Fruit fly (Drosophila melanogaster): Measurements from ENCODE around the gene pan.

Gene pan

DNA sequence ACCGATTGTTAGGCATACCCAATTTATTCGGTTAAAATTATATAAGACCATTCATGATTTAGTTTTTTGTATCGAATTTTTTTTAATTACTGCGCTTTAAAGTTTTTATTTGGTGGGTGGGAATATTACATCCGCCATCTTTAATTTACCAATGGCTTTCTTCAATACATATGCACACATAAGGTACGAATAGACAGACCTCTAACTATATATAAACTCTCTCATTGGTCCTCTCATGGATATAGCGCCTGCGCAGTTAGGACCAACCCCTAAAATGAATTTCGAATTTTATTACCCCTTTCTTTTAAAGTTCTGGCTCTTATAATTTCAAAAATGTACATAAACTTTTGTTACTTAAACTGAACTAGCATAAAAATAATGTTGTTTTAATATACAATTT is 18.2 kb downstream of the pan start:
- no peak for TF ChIP-seq CG4496 (GFP tag; IDR thresholded peaks at IDR 0.05)
- no peak for TF ChIP-seq CG8301 (tag; optimal IDR thresholded peaks at IDR 0.05)
- TF ChIP-seq gl (tag; optimal IDR thresholded peaks at IDR 0.05), result no peak
- no peak for TF ChIP-seq CG34367 (tag; optimal IDR thresholded peaks at IDR 0.05)
- no peak for TF ChIP-seq CG14655 (GFP tag; optimal IDR thresholded peaks at IDR 0.05)
- no peak for TF ChIP-seq CG15710 (tag; optimal IDR thresholded peaks at IDR 0.05)
- TF ChIP-seq CG12605 (GFP tag; IDR thresholded peaks at IDR 0.05), result no peak
- no peak for TF ChIP-seq Pif1B (GFP tag; optimal IDR thresholded peaks at IDR 0.05)

dm6 chr4:89709-90108 is 20.6 kb downstream of the pan start:
- TF ChIP-seq D1 (tag; optimal IDR thresholded peaks at IDR 0.05) (peak; percentile 86), Pif1B (GFP tag; optimal IDR thresholded peaks at IDR 0.05) (no peak)

dm6 chr4:92000-92399 is 22.9 kb downstream of the pan start:
- TF ChIP-seq EcR (GFP tag; optimal IDR thresholded peaks at IDR 0.05) (no peak), CG15710 (tag; optimal IDR thresholded peaks at IDR 0.05) (no peak), Ets98B (GFP tag; IDR thresholded peaks at IDR 0.05) (no peak), fd96Ca (GFP tag; IDR thresholded peaks at IDR 0.05) (no peak), CG8301 (tag; optimal IDR thresholded peaks at IDR 0.05) (no peak), CG34367 (tag; optimal IDR thresholded peaks at IDR 0.05) (no peak)

- TF ChIP-seq CG13204 (GFP tag; optimal IDR thresholded peaks at IDR 0.05) (no peak), CG12605 (GFP tag; IDR thresholded peaks at IDR 0.05) (no peak), CG14655 (GFP tag; optimal IDR thresholded peaks at IDR 0.05) (no peak), rn (GFP tag; IDR thresholded peaks at IDR 0.05) (no peak), D1 (tag; optimal IDR thresholded peaks at IDR 0.05) (no peak), CG10348 (GFP tag; IDR thresholded peaks at IDR 0.05) (no peak), CG4496 (GFP tag; IDR thresholded peaks at IDR 0.05) (no peak), CG9948 (tag; optimal IDR thresholded peaks at IDR 0.05) (no peak), fd96Ca (GFP tag; IDR thresholded peaks at IDR 0.05) (no peak), Pif1B (GFP tag; optimal IDR thresholded peaks at IDR 0.05) (no peak), CG32121 (GFP tag; IDR thresholded peaks at IDR 0.05) (no peak), Pif1A (GFP tag; optimal IDR thresholded peaks at IDR 0.05) (no peak), EcR (GFP tag; optimal IDR thresholded peaks at IDR 0.05) (no peak), Ets98B (GFP tag; IDR thresholded peaks at IDR 0.05) (no peak), CG8159 (tag; optimal IDR thresholded peaks at IDR 0.05) (no peak), gl (tag; optimal IDR thresholded peaks at IDR 0.05) (no peak)
These were observed 33.0 kb downstream of the pan start for dm6 chr4:102155-102554.

DNA sequence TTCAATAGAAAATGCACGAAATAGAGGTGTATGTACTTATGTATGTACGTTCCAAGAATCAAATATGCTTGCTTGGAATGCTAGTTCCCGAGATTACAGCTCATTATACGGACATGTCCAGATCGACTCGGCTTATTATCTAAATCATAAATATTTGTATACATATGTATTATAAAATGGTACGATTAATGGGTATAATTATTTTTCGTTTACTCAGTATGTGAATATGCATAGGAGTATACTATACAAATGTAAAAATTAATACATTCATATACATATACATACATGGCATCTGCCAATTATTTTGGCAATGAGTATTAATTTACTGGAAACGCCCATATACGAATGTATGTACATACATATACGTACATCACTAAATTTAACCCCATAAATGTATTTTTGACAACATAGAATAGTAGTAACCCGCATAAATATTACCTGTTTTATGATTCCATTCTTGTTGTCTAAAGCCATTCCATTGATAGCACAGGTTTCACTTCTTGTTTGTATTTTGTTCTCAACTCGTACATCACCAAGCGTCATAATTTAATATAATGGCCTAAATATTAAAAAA is 59.8 kb downstream of the pan start:
- TF ChIP-seq CG32121 (GFP tag; IDR thresholded peaks at IDR 0.05) (no peak), CG4496 (GFP tag; IDR thresholded peaks at IDR 0.05) (no peak), CG9948 (tag; optimal IDR thresholded peaks at IDR 0.05) (no peak), Pif1B (GFP tag; optimal IDR thresholded peaks at IDR 0.05) (no peak), CG12605 (GFP tag; IDR thresholded peaks at IDR 0.05) (no peak), gl (tag; optimal IDR thresholded peaks at IDR 0.05) (no peak), D1 (tag; optimal IDR thresholded peaks at IDR 0.05) (no peak), fd96Ca (GFP tag; IDR thresholded peaks at IDR 0.05) (no peak), CG17806 (tag; optimal IDR thresholded peaks at IDR 0.05) (no peak), CG13204 (GFP tag; optimal IDR thresholded peaks at IDR 0.05) (no peak), CG34367 (tag; optimal IDR thresholded peaks at IDR 0.05) (no peak), CG10348 (GFP tag; IDR thresholded peaks at IDR 0.05) (no peak), EcR (GFP tag; optimal IDR thresholded peaks at IDR 0.05) (no peak)

DNA sequence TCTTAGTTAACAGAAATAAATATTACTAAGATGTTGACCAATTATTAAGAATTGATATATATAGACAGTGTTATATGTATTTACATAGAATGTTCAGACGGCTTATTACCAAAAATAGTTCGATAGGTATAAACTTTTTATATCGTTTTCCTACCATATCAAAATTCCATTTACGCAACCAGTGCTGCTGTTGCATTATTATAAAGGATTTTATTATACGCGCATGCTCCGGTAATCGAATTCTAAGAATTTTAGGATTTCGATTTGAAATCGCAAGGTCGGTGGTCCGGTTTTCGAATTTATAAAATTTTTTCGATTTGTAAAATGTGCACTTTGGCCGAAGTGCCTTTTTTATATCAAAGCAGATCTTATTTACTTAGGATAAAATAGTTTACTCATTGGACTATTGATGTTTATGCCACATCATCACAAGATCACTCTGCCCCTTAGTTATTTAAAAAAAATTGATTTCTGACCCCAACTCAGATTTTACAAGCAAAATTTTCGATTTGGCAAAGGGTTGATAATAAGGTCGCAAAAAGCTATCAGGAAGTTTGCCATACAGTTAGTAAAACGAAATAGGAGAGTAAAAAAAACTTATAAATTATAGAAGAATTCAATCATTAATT is 60.6 kb downstream of the pan start, which contains the start of gene Ank:
Ank (minus strand) TSS at position 206 of the 629 bp plus-strand sequence.
- TF ChIP-seq Pif1B (GFP tag; optimal IDR thresholded peaks at IDR 0.05), result no peak
- TF ChIP-seq CG34367 (tag; optimal IDR thresholded peaks at IDR 0.05), result no peak

- TF ChIP-seq CG8301 (tag; optimal IDR thresholded peaks at IDR 0.05), result no peak
- no peak for TF ChIP-seq CG12605 (GFP tag; IDR thresholded peaks at IDR 0.05)
- no peak for TF ChIP-seq CG8159 (tag; optimal IDR thresholded peaks at IDR 0.05)
- no peak for TF ChIP-seq CG17806 (tag; optimal IDR thresholded peaks at IDR 0.05)
- TF ChIP-seq Ets98B (GFP tag; IDR thresholded peaks at IDR 0.05), result no peak
- TF ChIP-seq CG15710 (tag; optimal IDR thresholded peaks at IDR 0.05), result no peak
- TF ChIP-seq CG13204 (GFP tag; optimal IDR thresholded peaks at IDR 0.05), result no peak
- TF ChIP-seq CG9948 (tag; optimal IDR thresholded peaks at IDR 0.05), result no peak
- no peak for TF ChIP-seq CG32121 (GFP tag; IDR thresholded peaks at IDR 0.05)
- TF ChIP-seq CG10348 (GFP tag; IDR thresholded peaks at IDR 0.05), result no peak
- no peak for TF ChIP-seq Pif1B (GFP tag; optimal IDR thresholded peaks at IDR 0.05)
These were observed 61.4 kb downstream of the pan start for dm6 chr4:130558-130957.

dm6 chr4:130990-131389 is 61.9 kb downstream of the pan start:
- no peak for TF ChIP-seq gl (tag; optimal IDR thresholded peaks at IDR 0.05)
- no peak for TF ChIP-seq Ets98B (GFP tag; IDR thresholded peaks at IDR 0.05)
- no peak for TF ChIP-seq CG13204 (GFP tag; optimal IDR thresholded peaks at IDR 0.05)
- no peak for TF ChIP-seq Pif1A (GFP tag; optimal IDR thresholded peaks at IDR 0.05)
- TF ChIP-seq fd96Ca (GFP tag; IDR thresholded peaks at IDR 0.05), result no peak

All from whole organism, pupa.